Worm (Caenorhabditis elegans): Measurements from ENCODE around the gene phat-3.

DNA sequence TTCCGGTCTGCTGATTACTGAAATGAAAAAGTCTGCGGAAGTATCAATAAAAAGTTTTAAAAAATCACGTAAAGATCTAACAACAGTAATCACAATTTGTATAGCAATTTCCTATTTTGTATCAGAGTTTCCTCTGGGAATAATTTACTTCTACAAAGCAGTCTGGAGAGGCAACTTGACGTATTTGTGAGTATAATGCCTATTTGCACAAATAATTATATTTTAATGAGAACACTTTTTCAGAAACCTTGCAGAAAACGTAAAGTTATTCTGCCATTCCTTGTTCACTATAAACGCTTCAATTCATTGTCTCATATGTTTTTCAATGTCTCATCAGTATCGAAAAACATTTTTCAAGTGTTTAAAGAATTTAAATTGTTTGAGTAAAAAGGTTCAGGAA, 25.1 kb upstream of the phat-3 start:
- TF ChIP-seq pag-3 (tag; optimal IDR thresholded peaks at IDR 0.05; ENCODE audit: borderline replicate concordance, insufficient read depth) = no peak
- TF ChIP-seq dpl-1 (GFP tag; optimal IDR thresholded peaks at IDR 0.05) = no peak
- TF ChIP-seq pqm-1 (tag; optimal IDR thresholded peaks at IDR 0.05) = no peak
- no peak for TF ChIP-seq ceh-82 (tag; optimal IDR thresholded peaks at IDR 0.05)
- TF ChIP-seq ztf-11 (tag; optimal IDR thresholded peaks at IDR 0.05) = no peak
- TF ChIP-seq ama-1 (optimal IDR thresholded peaks at IDR 0.05) = no peak
- no peak for TF ChIP-seq tbx-2 (tag; optimal IDR thresholded peaks at IDR 0.05)
- TF ChIP-seq Y116A8C.19 (tag; optimal IDR thresholded peaks at IDR 0.05; ENCODE audit: borderline replicate concordance) = no peak
- no peak for TF ChIP-seq elt-2 (tag; optimal IDR thresholded peaks at IDR 0.05)
- TF ChIP-seq mep-1 (tag; optimal IDR thresholded peaks at IDR 0.05) = no peak
- no peak for TF ChIP-seq fkh-10 (GFP tag; optimal IDR thresholded peaks at IDR 0.05)
